Worm (Caenorhabditis elegans) whole organism, L4/young adult: ENCODE data around the gene F15B9.6.

ENCODE experiments used
- W03F9.2 ChIP-seq: fragments of 150-350 bp; optimal IDR thresholded peaks from 2 replicates; lab custom pipeline; 2014; ENCODE audit warnings: missing biosample characterization, missing genetic modification characterization
- dao-5 ChIP-seq: sonication (generic microtip); optimal IDR thresholded peaks from 2 replicates; lab custom pipeline; 2016; ENCODE audit warnings: missing genotype, missing genetic modification characterization, moderate library complexity, missing compliant biosample characterization
- him-1 ChIP-seq: sonication (generic microtip); optimal IDR thresholded peaks from 2 replicates; lab custom pipeline; 2016; ENCODE audit warnings: missing genotype, missing genetic modification reagents, missing genetic modification characterization, missing compliant biosample characterization

- TF ChIP-seq dao-5 (tag; lab: Kevin White, UChicago) (no peak), W03F9.2 (tag; lab: Kevin White, UChicago) (no peak), him-1 (tag; lab: Kevin White, UChicago) (no peak)
Measured at ce11 chrV:13046125-13047123, 32.5 kb downstream of the F15B9.6 start.
